Worm (Caenorhabditis elegans): ENCODE results near the gene F14D7.3.

Gene F14D7.3

ce11 chrV:14296499-14296898 lies at the start of gene F14D7.3:
F14D7.3 (plus strand) TSS chrV:14296799.
- TF ChIP-seq tra-4 (tag; optimal IDR thresholded peaks at IDR 0.05) (no peak), B0310.2 (tag; optimal IDR thresholded peaks at IDR 0.05) (no peak), ceh-13 (GFP tag; optimal IDR thresholded peaks at IDR 0.05) (no peak), tbx-37 (GFP tag; conservative IDR thresholded peaks at IDR 0.05) (no peak), F13C5.2 (tag; optimal IDR thresholded peaks at IDR 0.05) (no peak), scrt-1 (GFP tag; IDR thresholded peaks at IDR 0.05) (no peak), flt-1 (GFP tag; IDR thresholded peaks at IDR 0.05) (no peak), hmg-4 (GFP tag; optimal IDR thresholded peaks at IDR 0.05) (no peak), hnd-1 (tag; optimal IDR thresholded peaks at IDR 0.05) (no peak), ama-1 (optimal IDR thresholded peaks at IDR 0.05) (no peak), hmbx-1 (tag; optimal IDR thresholded peaks at IDR 0.05) (no peak), ceh-36 (tag; optimal IDR thresholded peaks at IDR 0.05) (no peak), pes-1 (GFP tag; IDR thresholded peaks at IDR 0.05) (no peak), ets-7 (tag; optimal IDR thresholded peaks at IDR 0.05) (no peak), sea-1 (GFP tag; conservative IDR thresholded peaks at IDR 0.05) (no peak), tbx-11 (GFP tag; IDR thresholded peaks at IDR 0.05) (no peak), aly-1 (tag; optimal IDR thresholded peaks at IDR 0.05) (no peak)

ce11 chrV:14248025-14248424 lies 48.6 kb upstream of the F14D7.3 start, which contains the start of gene K02E11.4:
K02E11.4 (minus strand) TSS chrV:14248125.
- TF ChIP-seq ets-7 (tag; optimal IDR thresholded peaks at IDR 0.05) = no peak
- no peak for TF ChIP-seq tbx-37 (GFP tag; conservative IDR thresholded peaks at IDR 0.05)
- TF ChIP-seq tra-4 (tag; optimal IDR thresholded peaks at IDR 0.05) = no peak
- no peak for TF ChIP-seq sea-1 (GFP tag; conservative IDR thresholded peaks at IDR 0.05)
- no peak for TF ChIP-seq ama-1 (optimal IDR thresholded peaks at IDR 0.05)
- TF ChIP-seq aly-1 (tag; optimal IDR thresholded peaks at IDR 0.05) = no peak
- TF ChIP-seq hmbx-1 (tag; optimal IDR thresholded peaks at IDR 0.05) = no peak
- no peak for TF ChIP-seq ceh-36 (tag; optimal IDR thresholded peaks at IDR 0.05)
- TF ChIP-seq pes-1 (GFP tag; IDR thresholded peaks at IDR 0.05) = no peak
- TF ChIP-seq F13C5.2 (tag; optimal IDR thresholded peaks at IDR 0.05) = no peak
- TF ChIP-seq B0310.2 (tag; optimal IDR thresholded peaks at IDR 0.05) = no peak
- TF ChIP-seq hmg-4 (GFP tag; optimal IDR thresholded peaks at IDR 0.05) = no peak
- no peak for TF ChIP-seq ceh-13 (GFP tag; optimal IDR thresholded peaks at IDR 0.05)

- no peak for TF ChIP-seq flt-1 (GFP tag; IDR thresholded peaks at IDR 0.05)
- no peak for TF ChIP-seq aly-1 (tag; optimal IDR thresholded peaks at IDR 0.05)
- no peak for TF ChIP-seq scrt-1 (GFP tag; IDR thresholded peaks at IDR 0.05)
- no peak for TF ChIP-seq ama-1 (optimal IDR thresholded peaks at IDR 0.05)
- no peak for TF ChIP-seq pes-1 (GFP tag; IDR thresholded peaks at IDR 0.05)
- no peak for TF ChIP-seq ceh-13 (GFP tag; optimal IDR thresholded peaks at IDR 0.05)
- TF ChIP-seq hnd-1 (tag; optimal IDR thresholded peaks at IDR 0.05) = no peak
- no peak for TF ChIP-seq sea-1 (GFP tag; conservative IDR thresholded peaks at IDR 0.05)
- TF ChIP-seq ceh-36 (tag; optimal IDR thresholded peaks at IDR 0.05) = no peak
- no peak for TF ChIP-seq hmg-4 (GFP tag; optimal IDR thresholded peaks at IDR 0.05)
- no peak for TF ChIP-seq tra-4 (tag; optimal IDR thresholded peaks at IDR 0.05)
- TF ChIP-seq ets-7 (tag; optimal IDR thresholded peaks at IDR 0.05) = no peak
- TF ChIP-seq F13C5.2 (tag; optimal IDR thresholded peaks at IDR 0.05) = no peak
- TF ChIP-seq hmbx-1 (tag; optimal IDR thresholded peaks at IDR 0.05) = no peak
- TF ChIP-seq tbx-37 (GFP tag; conservative IDR thresholded peaks at IDR 0.05) = no peak
- TF ChIP-seq B0310.2 (tag; optimal IDR thresholded peaks at IDR 0.05) = no peak
- TF ChIP-seq tbx-11 (GFP tag; IDR thresholded peaks at IDR 0.05) = no peak
Observed at ce11 chrV:14248654-14249053, 47.9 kb upstream of the F14D7.3 start, which contains the start of gene K02E11.6. K02E11.6 (plus strand) TSS chrV:14248802.

- TF ChIP-seq pes-1 (GFP tag; IDR thresholded peaks at IDR 0.05) (no peak), hmg-4 (GFP tag; optimal IDR thresholded peaks at IDR 0.05) (no peak), F13C5.2 (tag; optimal IDR thresholded peaks at IDR 0.05) (no peak), tbx-37 (GFP tag; conservative IDR thresholded peaks at IDR 0.05) (no peak), scrt-1 (GFP tag; IDR thresholded peaks at IDR 0.05) (no peak), tra-4 (tag; optimal IDR thresholded peaks at IDR 0.05) (no peak), hnd-1 (tag; optimal IDR thresholded peaks at IDR 0.05) (no peak), tbx-11 (GFP tag; IDR thresholded peaks at IDR 0.05) (no peak), flt-1 (GFP tag; IDR thresholded peaks at IDR 0.05) (no peak), ceh-36 (tag; optimal IDR thresholded peaks at IDR 0.05) (no peak), B0310.2 (tag; optimal IDR thresholded peaks at IDR 0.05) (no peak)
Observed at ce11 chrV:14252025-14252424, 44.6 kb upstream of the F14D7.3 start, which contains the start of gene K02E11.5. K02E11.5 (plus strand) TSS chrV:14252325.

- TF ChIP-seq aly-1 (tag; optimal IDR thresholded peaks at IDR 0.05) (no peak), ets-7 (tag; optimal IDR thresholded peaks at IDR 0.05) (no peak), pes-1 (GFP tag; IDR thresholded peaks at IDR 0.05) (no peak), tra-4 (tag; optimal IDR thresholded peaks at IDR 0.05) (no peak), ama-1 (optimal IDR thresholded peaks at IDR 0.05) (no peak), ceh-13 (GFP tag; optimal IDR thresholded peaks at IDR 0.05) (no peak), B0310.2 (tag; optimal IDR thresholded peaks at IDR 0.05) (no peak), tbx-37 (GFP tag; conservative IDR thresholded peaks at IDR 0.05) (no peak)
Observed at ce11 chrV:14254221-14254620, 42.4 kb upstream of the F14D7.3 start, which contains the start of gene K02E11.7. K02E11.7 (minus strand) TSS chrV:14254321.

ce11 chrV:14256813-14257212 lies 39.8 kb upstream of the F14D7.3 start, which contains the start of gene sre-8:
sre-8 (plus strand) TSS chrV:14257113.
- no peak for TF ChIP-seq hnd-1 (tag; optimal IDR thresholded peaks at IDR 0.05)
- TF ChIP-seq scrt-1 (GFP tag; IDR thresholded peaks at IDR 0.05) = no peak
- TF ChIP-seq aly-1 (tag; optimal IDR thresholded peaks at IDR 0.05) = no peak
- TF ChIP-seq hmg-4 (GFP tag; optimal IDR thresholded peaks at IDR 0.05) = no peak
- no peak for TF ChIP-seq flt-1 (GFP tag; IDR thresholded peaks at IDR 0.05)
- TF ChIP-seq tbx-37 (GFP tag; conservative IDR thresholded peaks at IDR 0.05) = no peak
- no peak for TF ChIP-seq tra-4 (tag; optimal IDR thresholded peaks at IDR 0.05)
- no peak for TF ChIP-seq F13C5.2 (tag; optimal IDR thresholded peaks at IDR 0.05)
- TF ChIP-seq ceh-13 (GFP tag; optimal IDR thresholded peaks at IDR 0.05) = no peak
- TF ChIP-seq sea-1 (GFP tag; conservative IDR thresholded peaks at IDR 0.05) = no peak
- no peak for TF ChIP-seq tbx-11 (GFP tag; IDR thresholded peaks at IDR 0.05)
- no peak for TF ChIP-seq ceh-36 (tag; optimal IDR thresholded peaks at IDR 0.05)
- no peak for TF ChIP-seq B0310.2 (tag; optimal IDR thresholded peaks at IDR 0.05)
- no peak for TF ChIP-seq pes-1 (GFP tag; IDR thresholded peaks at IDR 0.05)
- TF ChIP-seq ama-1 (optimal IDR thresholded peaks at IDR 0.05) = no peak
- TF ChIP-seq hmbx-1 (tag; optimal IDR thresholded peaks at IDR 0.05) = no peak

ce11 chrV:14260831-14261230 lies 35.8 kb upstream of the F14D7.3 start, which contains the start of gene F40G12.2:
F40G12.2 (minus strand) TSS chrV:14260931.
- TF ChIP-seq aly-1 (tag; optimal IDR thresholded peaks at IDR 0.05) (no peak), hmg-4 (GFP tag; optimal IDR thresholded peaks at IDR 0.05) (no peak), hnd-1 (tag; optimal IDR thresholded peaks at IDR 0.05) (no peak), ets-7 (tag; optimal IDR thresholded peaks at IDR 0.05) (no peak), flt-1 (GFP tag; IDR thresholded peaks at IDR 0.05) (no peak), pes-1 (GFP tag; IDR thresholded peaks at IDR 0.05) (no peak), tbx-37 (GFP tag; conservative IDR thresholded peaks at IDR 0.05) (no peak), sea-1 (GFP tag; conservative IDR thresholded peaks at IDR 0.05) (no peak), tra-4 (tag; optimal IDR thresholded peaks at IDR 0.05) (no peak), ceh-13 (GFP tag; optimal IDR thresholded peaks at IDR 0.05) (no peak)
